Worm (Caenorhabditis elegans) whole organism, L4 larva: ENCODE results near the gene ifb-1.

ENCODE experiments used
- attf-4 ChIP-seq: sonication (generic microtip); optimal IDR thresholded peaks from 3 replicates; lab custom pipeline; 2017; ENCODE audit warnings: missing biosample characterization, missing genetic modification characterization
- dve-1 ChIP-seq: sonication (generic microtip); optimal IDR thresholded peaks from 2 replicates; lab custom pipeline; 2017; ENCODE audit warnings: antibody characterized with exemption, mild to moderate bottlenecking, missing genetic modification characterization, missing compliant biosample characterization; ENCODE audit not compliant: insufficient read depth
- egl-27 ChIP-seq: sonication (generic microtip); optimal IDR thresholded peaks from 3 replicates; lab custom pipeline; 2017; ENCODE audit warnings: missing biosample characterization, missing genetic modification reagents, missing genetic modification characterization
- lin-1 ChIP-seq: fragments of 200-800 bp; sonication (Bioruptor generic); IDR thresholded peaks from 2 replicates; pipeline ENCODE4 v1.3.6; 2022; ENCODE audit warnings: missing genetic modification reagents, missing genetic modification characterization, missing compliant biosample characterization
- lsy-2 ChIP-seq, 2 experiments: fragments of 150-350 bp in 1 of 2; sonication (generic microtip) in 1 of 2; optimal IDR thresholded peaks; 2 replicates each; lab custom pipeline; 2014 to 2017; ENCODE audit warnings: missing biosample characterization in 2 of 2, missing genetic modification characterization in 2 of 2
- pha-4 ChIP-seq, 2 experiments: fragments of 150-350 bp in 1 of 2; fragments of 200-800 bp in 1 of 2; sonication (Bioruptor generic) in 1 of 2; IDR thresholded peaks in 1 of 2; optimal IDR thresholded peaks in 1 of 2; 2 replicates each; pipeline versions ENCODE4 v1.3.6 to Lab custom; 2014 to 2022; ENCODE audit warnings: missing genetic modification characterization in 2 of 2, missing genetic modification reagents in 2 of 2, missing biosample characterization in 1 of 2, missing compliant biosample characterization in 1 of 2
- unc-62 ChIP-seq, 3 experiments: fragments of 150-350 bp in 1 of 3; sonication (generic microtip); optimal IDR thresholded peaks in 2 of 3; peaks in 1 of 3; 1 replicate in 1 of 3; 2 replicates in 2 of 3; lab custom pipeline; 2014 to 2017; ENCODE audit warnings: missing biosample characterization in 3 of 3, missing genetic modification characterization in 3 of 3, missing genetic modification reagents in 3 of 3, missing genotype in 1 of 3
- zag-1 ChIP-seq: fragments of 150-350 bp; optimal IDR thresholded peaks from 2 replicates; lab custom pipeline; 2014; ENCODE audit warnings: missing biosample characterization, missing genetic modification characterization

DNA sequence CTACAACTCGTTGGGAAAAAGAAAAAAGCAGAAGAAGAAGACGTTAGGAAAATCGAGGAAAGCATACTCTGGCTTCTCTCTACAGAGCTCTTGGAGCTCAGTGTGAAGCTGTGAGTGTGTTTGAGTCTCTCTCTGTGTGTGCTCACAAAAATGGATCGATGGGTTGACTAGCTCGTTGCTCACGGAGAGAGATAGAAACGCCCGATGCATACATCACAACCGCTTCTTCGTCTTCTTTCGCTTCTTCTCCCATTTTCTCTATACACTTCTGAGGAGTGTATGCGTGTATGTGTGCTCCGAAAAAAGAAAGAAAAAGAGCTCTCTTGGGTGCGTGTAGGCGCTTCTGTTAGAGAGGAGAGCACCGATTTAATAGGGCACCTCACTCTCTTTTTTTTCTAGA lies 40.3 kb upstream of the ifb-1 start:
- TF ChIP-seq unc-62 (GFP tag; optimal IDR thresholded peaks at IDR 0.05 in 1 of 2; lab: Kevin White, UChicago) (peak in 1 of 2 experiments; percentile 75), unc-62 (tag; optimal IDR thresholded peaks at IDR 0.05; lab: Kevin White, UChicago) (no peak), lsy-2 (tag; optimal IDR thresholded peaks at IDR 0.05; lab: Kevin White, UChicago) (peak; percentile 70 to 71), attf-4 (tag; lab: Kevin White, UChicago) (no peak), zag-1 (tag; lab: Kevin White, UChicago) (no peak), pha-4 (GFP tag; IDR thresholded peaks at IDR 0.05; lab: Robert Waterston, UW) (no peak), pha-4 (tag; optimal IDR thresholded peaks at IDR 0.05; lab: Kevin White, UChicago) (no peak), lin-1 (GFP tag; lab: Robert Waterston, UW) (no peak), egl-27 (tag; lab: Kevin White, UChicago) (no peak), dve-1 (tag; lab: Kevin White, UChicago) (no peak)
